Fruit fly (Drosophila melanogaster) whole organism, embryonic: ENCODE data around the gene rho-4.

Experiments used
- CG10431 ChIP-seq: fragments of 200-800 bp; sonication (Bioruptor generic); optimal IDR thresholded peaks from 3 replicates; lab custom pipeline; 2018; ENCODE audit warnings: missing biosample characterization, mild to moderate bottlenecking, missing genetic modification characterization
- CG13424 ChIP-seq: fragments of 200-800 bp; sonication (Bioruptor generic); optimal IDR thresholded peaks from 2 replicates; lab custom pipeline; 2019; ENCODE audit warnings: missing biosample characterization, mild to moderate bottlenecking, missing genetic modification characterization, moderate library complexity
- CG14860 ChIP-seq: fragments of 200-800 bp; sonication (Bioruptor generic); IDR thresholded peaks from 3 replicates; pipeline ENCODE4 v1.3.6; 2022; ENCODE audit warnings: missing biosample characterization, missing genetic modification characterization; ENCODE audit not compliant: partially characterized antibody
- CG14965 ChIP-seq: fragments of 200-800 bp; sonication (Bioruptor generic); optimal IDR thresholded peaks from 2 replicates; lab custom pipeline; 2016; ENCODE audit warnings: missing biosample characterization, missing genetic modification characterization, borderline replicate concordance
- CG1603 ChIP-seq: fragments of 200-800 bp; sonication (Bioruptor generic); optimal IDR thresholded peaks from 2 replicates; lab custom pipeline; 2019; ENCODE audit warnings: missing biosample characterization, mild to moderate bottlenecking, missing genetic modification characterization, moderate library complexity
- CG16813 ChIP-seq: fragments of 200-800 bp; sonication (Bioruptor generic); IDR thresholded peaks from 3 replicates; pipeline ENCODE4 v1.3.6; 2022; ENCODE audit warnings: missing biosample characterization, missing genetic modification characterization; ENCODE audit not compliant: partially characterized antibody
- CG16815 ChIP-seq: fragments of 200-800 bp; sonication (Bioruptor generic); optimal IDR thresholded peaks from 3 replicates; lab custom pipeline; 2017; ENCODE audit warnings: missing biosample characterization, mild to moderate bottlenecking, missing genetic modification characterization
- CG17361 ChIP-seq: fragments of 200-800 bp; sonication (Bioruptor generic); IDR thresholded peaks from 3 replicates; pipeline ENCODE4 v1.3.6; 2022; ENCODE audit warnings: missing biosample characterization, missing genetic modification characterization
- CG18011 ChIP-seq: fragments of 200-800 bp; sonication (Bioruptor generic); optimal IDR thresholded peaks from 2 replicates; lab custom pipeline; 2017; ENCODE audit warnings: missing biosample characterization, missing genetic modification characterization, mild to moderate bottlenecking, moderate library complexity, missing genotype
- CG2712 ChIP-seq: fragments of 200-800 bp; optimal IDR thresholded peaks from 3 replicates; lab custom pipeline; 2019; ENCODE audit warnings: missing biosample characterization, mild to moderate bottlenecking, missing genetic modification characterization, moderate library complexity
- CG30403 ChIP-seq: fragments of 200-800 bp; sonication (Bioruptor generic); optimal IDR thresholded peaks from 3 replicates; lab custom pipeline; 2016; ENCODE audit warnings: missing biosample characterization, missing genetic modification characterization
- CG3281 ChIP-seq: fragments of 200-800 bp; sonication (Bioruptor generic); optimal IDR thresholded peaks from 3 replicates; lab custom pipeline; 2017; ENCODE audit warnings: missing biosample characterization, mild to moderate bottlenecking, missing genetic modification characterization
- CG4854 ChIP-seq: fragments of 200-800 bp; sonication (Bioruptor generic); optimal IDR thresholded peaks from 2 replicates; lab custom pipeline; 2016; ENCODE audit warnings: missing biosample characterization, missing genetic modification characterization, inconsistent platforms
- CG8281 ChIP-seq: fragments of 200-800 bp; sonication (Bioruptor generic); optimal IDR thresholded peaks from 2 replicates; lab custom pipeline; 2018; ENCODE audit warnings: missing biosample characterization, mild to moderate bottlenecking, missing genetic modification characterization, moderate library complexity
- CG8359 ChIP-seq: fragments of 200-800 bp; sonication (Bioruptor generic); optimal IDR thresholded peaks from 2 replicates; lab custom pipeline; 2017; ENCODE audit warnings: missing biosample characterization, mild to moderate bottlenecking, missing genetic modification characterization, borderline replicate concordance
- Deaf1 ChIP-seq: fragments of 200-800 bp; optimal IDR thresholded peaks from 3 replicates; lab custom pipeline; 2019; ENCODE audit warnings: missing biosample characterization, mild to moderate bottlenecking, missing genetic modification characterization, moderate library complexity
- Ets65A ChIP-seq: fragments of 200-800 bp; sonication (Bioruptor generic); peaks from one replicate; lab custom pipeline; 2016; ENCODE audit warnings: missing biosample characterization, missing genetic modification characterization
- Fer3 ChIP-seq: fragments of 200-800 bp; sonication (Bioruptor generic); optimal IDR thresholded peaks from 2 replicates; lab custom pipeline; 2018; ENCODE audit warnings: missing biosample characterization, mild to moderate bottlenecking, missing genetic modification characterization, moderate library complexity
- GATAe ChIP-seq: fragments of 200-800 bp; sonication (Bioruptor generic); conservative IDR thresholded peaks from 2 replicates; pipeline ENCODE4 v1.3.6; 2022; ENCODE audit warnings: missing biosample characterization, missing genetic modification characterization
- HmgZ ChIP-seq: fragments of 200-800 bp; sonication (Bioruptor generic); optimal IDR thresholded peaks from 2 replicates; lab custom pipeline; 2018; ENCODE audit warnings: missing biosample characterization, mild to moderate bottlenecking, missing genetic modification characterization
- Nf-YB ChIP-seq: fragments of 200-800 bp; sonication (Bioruptor generic); optimal IDR thresholded peaks from 3 replicates; lab custom pipeline; 2019; ENCODE audit warnings: missing biosample characterization, mild to moderate bottlenecking, missing genetic modification characterization, moderate library complexity
- NfI ChIP-seq: fragments of 200-800 bp; sonication (Bioruptor generic); optimal IDR thresholded peaks from 3 replicates; lab custom pipeline; 2018; ENCODE audit warnings: missing biosample characterization, mild to moderate bottlenecking, missing genetic modification characterization, moderate library complexity
- Oli ChIP-seq: fragments of 200-800 bp; sonication (Bioruptor generic); optimal IDR thresholded peaks from 2 replicates; lab custom pipeline; 2018; ENCODE audit warnings: missing biosample characterization, mild to moderate bottlenecking, missing genetic modification characterization, moderate library complexity
- Optix ChIP-seq: fragments of 200-800 bp; sonication (Bioruptor generic); IDR thresholded peaks from 3 replicates; pipeline ENCODE4 v1.3.6; 2022; ENCODE audit warnings: missing biosample characterization, missing genetic modification characterization
- Six4 ChIP-seq: fragments of 200-800 bp; sonication (Bioruptor generic); optimal IDR thresholded peaks from 2 replicates; lab custom pipeline; 2016; ENCODE audit warnings: missing biosample characterization, missing genetic modification characterization
- TFAM ChIP-seq: fragments of 200-800 bp; sonication (Bioruptor generic); optimal IDR thresholded peaks from 2 replicates; lab custom pipeline; 2017; ENCODE audit warnings: missing biosample characterization, missing genetic modification characterization, inconsistent platforms
- Xrp1 ChIP-seq: fragments of 200-800 bp; sonication (Bioruptor generic); IDR thresholded peaks from 2 replicates; pipeline ENCODE4 v1.3.6; 2022; ENCODE audit warnings: missing biosample characterization, missing genetic modification characterization
- YL-1 ChIP-seq: fragments of 200-800 bp; sonication (Bioruptor generic); optimal IDR thresholded peaks from 3 replicates; lab custom pipeline; 2017; ENCODE audit warnings: missing biosample characterization, mild to moderate bottlenecking, missing genetic modification characterization
- az2 ChIP-seq: fragments of 200-800 bp; sonication (Bioruptor generic); optimal IDR thresholded peaks from 3 replicates; lab custom pipeline; 2016; ENCODE audit warnings: missing biosample characterization, missing genetic modification characterization
- bigmax ChIP-seq: fragments of 200-800 bp; sonication (Bioruptor generic); optimal IDR thresholded peaks from 2 replicates; lab custom pipeline; 2018; ENCODE audit warnings: missing biosample characterization, mild to moderate bottlenecking, missing genetic modification characterization
- ems ChIP-seq: fragments of 200-800 bp; sonication (Bioruptor generic); optimal IDR thresholded peaks from 3 replicates; lab custom pipeline; 2016; ENCODE audit warnings: missing biosample characterization, missing genetic modification characterization
- gcm2 ChIP-seq: fragments of 200-800 bp; sonication (Bioruptor generic); optimal IDR thresholded peaks from 2 replicates; lab custom pipeline; 2016; ENCODE audit warnings: missing biosample characterization, missing genetic modification characterization
- gem ChIP-seq: fragments of 200-800 bp; sonication (Bioruptor generic); optimal IDR thresholded peaks from 2 replicates; lab custom pipeline; 2019; ENCODE audit warnings: missing biosample characterization, mild to moderate bottlenecking, missing genetic modification characterization, moderate library complexity
- gfzf ChIP-seq: fragments of 200-800 bp; sonication (Bioruptor generic); optimal IDR thresholded peaks from 2 replicates; lab custom pipeline; 2016; ENCODE audit warnings: missing biosample characterization, mild to moderate bottlenecking, missing genetic modification characterization, moderate library complexity
- gsb ChIP-seq: fragments of 200-800 bp; sonication (Bioruptor generic); IDR thresholded peaks from 2 replicates; pipeline ENCODE4 v1.3.6; 2022; ENCODE audit warnings: missing biosample characterization, missing genetic modification characterization
- her ChIP-seq: fragments of 200-800 bp; sonication (Bioruptor generic); optimal IDR thresholded peaks from 2 replicates; lab custom pipeline; 2016; ENCODE audit warnings: missing biosample characterization, missing genetic modification characterization
- lilli ChIP-seq: fragments of 200-800 bp; sonication (Bioruptor generic); optimal IDR thresholded peaks from 3 replicates; lab custom pipeline; 2016; ENCODE audit warnings: missing biosample characterization, missing genetic modification characterization
- mirr ChIP-seq: fragments of 200-800 bp; sonication (Bioruptor generic); optimal IDR thresholded peaks from 3 replicates; lab custom pipeline; 2018; ENCODE audit warnings: missing biosample characterization, mild to moderate bottlenecking, missing genetic modification characterization
- sens ChIP-seq: fragments of 200-800 bp; sonication (Bioruptor generic); peaks from one replicate; lab custom pipeline; 2016; ENCODE audit warnings: missing biosample characterization, missing genetic modification characterization
- sna ChIP-seq: fragments of 200-800 bp; sonication (Bioruptor generic); IDR thresholded peaks from 2 replicates; pipeline ENCODE4 v1.3.6; 2022; ENCODE audit warnings: missing biosample characterization, missing genetic modification characterization; ENCODE audit not compliant: partially characterized antibody
- stwl ChIP-seq: fragments of 200-800 bp; sonication (Bioruptor generic); optimal IDR thresholded peaks from 3 replicates; lab custom pipeline; 2018; ENCODE audit warnings: missing biosample characterization, mild to moderate bottlenecking, missing genetic modification characterization, moderate library complexity
- unpg ChIP-seq: fragments of 200-800 bp; sonication (Bioruptor generic); optimal IDR thresholded peaks from 3 replicates; lab custom pipeline; 2018; ENCODE audit warnings: missing biosample characterization, mild to moderate bottlenecking, missing genetic modification characterization, moderate library complexity
- vfl ChIP-seq: fragments of 200-800 bp; sonication (Bioruptor generic); optimal IDR thresholded peaks from 2 replicates; lab custom pipeline; 2016; ENCODE audit warnings: missing biosample characterization, missing genetic modification characterization
- zen ChIP-seq: fragments of 200-800 bp; sonication (Bioruptor generic); optimal IDR thresholded peaks from 3 replicates; lab custom pipeline; 2018; ENCODE audit warnings: missing biosample characterization, mild to moderate bottlenecking, missing genetic modification characterization, moderate library complexity
- zen2 ChIP-seq: fragments of 200-800 bp; sonication (Bioruptor generic); IDR thresholded peaks from 3 replicates; pipeline ENCODE4 v1.3.6; 2022; ENCODE audit warnings: missing biosample characterization, missing genetic modification characterization; ENCODE audit not compliant: partially characterized antibody
- zfh1 ChIP-seq: fragments of 200-800 bp; sonication (Bioruptor generic); IDR thresholded peaks from 3 replicates; pipeline ENCODE4 v1.3.6; 2022; ENCODE audit warnings: missing biosample characterization, missing genetic modification characterization

Gene rho-4

dm6 chrX:11569956-11570695, 29.5 kb upstream of the rho-4 start, which contains the start of the genes Polr2A and CG11699 (continued):
- TF ChIP-seq CG4854 (GFP tag; lab: Kevin White, UChicago), result no peak
- no peak for TF ChIP-seq gcm2 (GFP tag; lab: Kevin White, UChicago)
- TF ChIP-seq CG8359 (GFP tag; lab: Kevin White, UChicago), result peak; percentile 5
- peak; percentile 60 for TF ChIP-seq CG13424 (tag; lab: Kevin White, UChicago)
- peak; percentile 63 for TF ChIP-seq HmgZ (tag; lab: Kevin White, UChicago)
- peak; percentile 2 for TF ChIP-seq unpg
- TF ChIP-seq NfI (GFP tag; lab: Kevin White, UChicago), result peak; percentile 32
- TF ChIP-seq sens (GFP tag; lab: Kevin White, UChicago), result peak; percentile 47
- no peak for TF ChIP-seq CG18011 (GFP tag; lab: Kevin White, UChicago)
- no peak; the same call in 2 of the 3 replicates for TF ChIP-seq CG17361 (GFP tag; lab: Robert Waterston, UW)
- peak; percentile 17 for TF ChIP-seq Fer3 (tag; lab: Kevin White, UChicago)
- TF ChIP-seq CG16813, result no peak
- TF ChIP-seq gfzf, result peak; percentile 62
- TF ChIP-seq YL-1 (GFP tag; lab: Kevin White, UChicago), result peak; percentile 85
- peak; percentile 81 for TF ChIP-seq Ets65A (GFP tag; lab: Kevin White, UChicago)
- no peak for TF ChIP-seq CG14965 (GFP tag; lab: Kevin White, UChicago)
- TF ChIP-seq CG3281 (GFP tag; lab: Kevin White, UChicago), result peak; percentile 44
- no peak for TF ChIP-seq TFAM
- TF ChIP-seq CG10431, result no peak
- TF ChIP-seq zen2, result no peak
- peak; percentile 5 for TF ChIP-seq ems (GFP tag; lab: Kevin White, UChicago)
- no peak for TF ChIP-seq mirr (GFP tag; lab: Kevin White, UChicago)
- peak; percentile 42 for TF ChIP-seq Deaf1 (tag; lab: Kevin White, UChicago)
- 0 out of 3 replicates have a peak, but pooled peaks have one; percentile 32 for TF ChIP-seq zfh1 (GFP tag; lab: Robert Waterston, UW)
- no peak for TF ChIP-seq gsb
- no peak for TF ChIP-seq CG16815 (GFP tag; lab: Kevin White, UChicago)
- TF ChIP-seq GATAe (GFP tag; lab: Robert Waterston, UW), result no peak
- no peak for TF ChIP-seq vfl (GFP tag; lab: Kevin White, UChicago)
- TF ChIP-seq her (GFP tag; lab: Kevin White, UChicago), result no peak
- peak; percentile 5 for TF ChIP-seq Nf-YB (GFP tag; lab: Kevin White, UChicago)
- TF ChIP-seq bigmax (GFP tag; lab: Kevin White, UChicago), result no peak
- peak; percentile 44 for TF ChIP-seq stwl (tag; lab: Kevin White, UChicago)
- TF ChIP-seq Xrp1, result 0 out of 2 replicates have a peak, but pooled peaks have one; percentile 26
- no peak for TF ChIP-seq CG14860 (GFP tag; lab: Robert Waterston, UW)
- no peak for TF ChIP-seq Optix (GFP tag; lab: Robert Waterston, UW)
- TF ChIP-seq gem (tag; lab: Kevin White, UChicago), result no peak
- TF ChIP-seq lilli (GFP tag; lab: Kevin White, UChicago), result peak; percentile 41
- TF ChIP-seq CG2712 (tag; lab: Kevin White, UChicago), result peak; percentile 57
- no peak for TF ChIP-seq CG1603 (tag; lab: Kevin White, UChicago)
- TF ChIP-seq CG8281 (tag; lab: Kevin White, UChicago), result no peak
- 0 out of 2 replicates have a peak, but pooled peaks have one; percentile 27 for TF ChIP-seq sna (GFP tag; lab: Robert Waterston, UW)
- peak; percentile 12 for TF ChIP-seq Six4 (GFP tag; lab: Kevin White, UChicago)
- TF ChIP-seq CG30403, result peak; percentile 57
- peak; percentile 40 for TF ChIP-seq zen (tag; lab: Kevin White, UChicago)
- peak; percentile 19 for TF ChIP-seq az2
- TF ChIP-seq Oli, result peak; percentile 41
